Fruit fly (Drosophila melanogaster): ENCODE measurements around the gene CG43362.

CG43362 gene

dm6 chr2L:18305057-18305829 lies 14.0 kb upstream of the CG43362 start (continued):
- no peak for TF ChIP-seq CG6854 (GFP tag; optimal IDR thresholded peaks at IDR 0.05)
- no peak for TF ChIP-seq HmgZ (tag; optimal IDR thresholded peaks at IDR 0.05)
- TF ChIP-seq lola (GFP tag; optimal IDR thresholded peaks at IDR 0.05), result peak in 1 of 3 experiments; percentile 96
- peak; percentile 64 for TF ChIP-seq CG7271 (tag; optimal IDR thresholded peaks at IDR 0.05)
- TF ChIP-seq Dad (GFP tag; optimal IDR thresholded peaks at IDR 0.05), result no peak
- no peak for TF ChIP-seq CG14014 (GFP tag; IDR thresholded peaks at IDR 0.05)
- no peak for TF ChIP-seq CG6765 (GFP tag; optimal IDR thresholded peaks at IDR 0.05)
- peak; percentile 5; the same call in 1 of the 3 replicates for TF ChIP-seq ci (GFP tag; IDR thresholded peaks at IDR 0.05)
- peak; percentile 95 for TF ChIP-seq CG17361 (GFP tag; IDR thresholded peaks at IDR 0.05)
- TF ChIP-seq CG1647 (GFP tag; optimal IDR thresholded peaks at IDR 0.05), result no peak
- TF ChIP-seq CG16813 (GFP tag; IDR thresholded peaks at IDR 0.05; ENCODE audit: partially characterized antibody), result no peak
- TF ChIP-seq CG18476 (GFP tag; optimal IDR thresholded peaks at IDR 0.05), result no peak
- no peak for TF ChIP-seq Eip74EF (GFP tag; optimal IDR thresholded peaks at IDR 0.05)
- no peak for TF ChIP-seq Adf1 (GFP tag; IDR thresholded peaks at IDR 0.05)

DNA sequence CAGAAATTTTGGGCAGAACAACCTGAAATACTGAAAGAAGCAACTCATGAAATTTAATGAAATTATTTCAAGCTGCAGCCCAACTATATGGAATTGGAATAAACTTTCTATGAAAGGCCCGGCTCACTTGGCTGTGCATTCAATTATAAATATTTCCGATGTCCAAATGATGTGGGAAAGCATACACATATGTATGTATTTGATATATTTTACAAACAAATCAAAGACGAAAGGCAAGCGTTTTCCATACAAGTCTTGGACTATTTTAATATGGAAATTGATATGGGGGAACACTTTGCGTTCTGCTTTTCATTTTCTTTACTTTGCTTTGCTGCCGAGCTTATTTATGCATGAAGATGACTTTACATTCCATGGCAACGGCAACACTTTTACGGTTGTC lies 13.2 kb upstream of the CG43362 start:
- TF ChIP-seq kni (GFP tag; optimal IDR thresholded peaks at IDR 0.05) (peak; percentile 55), vvl (GFP tag; IDR thresholded peaks at IDR 0.05) (peak; percentile 49; the same call in 1 of the 2 replicates), fd96Cb (tag; optimal IDR thresholded peaks at IDR 0.05) (no peak), CG2199 (GFP tag; IDR thresholded peaks at IDR 0.05) (peak; percentile 87), eve (GFP tag; optimal IDR thresholded peaks at IDR 0.05) (peak in 1 of 2 experiments; percentile 14), sens (GFP tag) (peak; percentile 4), sna (GFP tag; IDR thresholded peaks at IDR 0.05; ENCODE audit: partially characterized antibody) (0 out of 2 replicates have a peak, but pooled peaks have one; percentile 25), sd (tag; optimal IDR thresholded peaks at IDR 0.05) (peak; percentile 47), HLH3B (GFP tag; IDR thresholded peaks at IDR 0.05) (no peak), CG30403 (GFP tag; optimal IDR thresholded peaks at IDR 0.05) (no peak)

- TF ChIP-seq Dbx (GFP tag; IDR thresholded peaks at IDR 0.05) (no peak), CG4730 (GFP tag; IDR thresholded peaks at IDR 0.05) (no peak), Kr (GFP tag; optimal IDR thresholded peaks at IDR 0.05) (peak; percentile 16), Antp (GFP tag; optimal IDR thresholded peaks at IDR 0.05) (no peak), CG32767 (GFP tag; IDR thresholded peaks at IDR 0.05) (no peak), CG17612 (GFP tag; IDR thresholded peaks at IDR 0.05) (no peak), tll (GFP tag; optimal IDR thresholded peaks at IDR 0.05) (peak in 1 of 2 experiments; percentile 13), zen (tag; optimal IDR thresholded peaks at IDR 0.05) (peak; percentile 58), pum (GFP tag; optimal IDR thresholded peaks at IDR 0.05) (no peak), sens (GFP tag) (peak; percentile 49), grn (GFP tag; optimal IDR thresholded peaks at IDR 0.05) (peak; percentile 44), otp (GFP tag; IDR thresholded peaks at IDR 0.05) (0 out of 3 replicates have a peak, but pooled peaks have one; percentile 23), CG7745 (tag; optimal IDR thresholded peaks at IDR 0.05) (peak; percentile 36), CG17385 (GFP tag; optimal IDR thresholded peaks at IDR 0.05) (no peak), CG1832 (GFP tag; optimal IDR thresholded peaks at IDR 0.05) (peak; percentile 44), Ets65A (GFP tag) (peak; percentile 82), hbn (GFP tag; IDR thresholded peaks at IDR 0.05; ENCODE audit: partially characterized antibody) (no peak), Meics (GFP tag; optimal IDR thresholded peaks at IDR 0.05) (no peak), kni (GFP tag; optimal IDR thresholded peaks at IDR 0.05) (peak; percentile 58), CG11504 (tag; optimal IDR thresholded peaks at IDR 0.05) (no peak), CG3838 (GFP tag; optimal IDR thresholded peaks at IDR 0.05) (no peak), CG2199 (GFP tag; IDR thresholded peaks at IDR 0.05) (0 out of 3 replicates have a peak, but pooled peaks have one; percentile 74), stc (GFP tag; IDR thresholded peaks at IDR 0.05) (no peak)
These were observed 11.5 kb upstream of the CG43362 start for dm6 chr2L:18302780-18303179.
